Worm (Caenorhabditis elegans) whole organism, early embryonic: ENCODE measurements around the gene glt-1.

Experiments used
- ama-1 ChIP-seq: fragments of 150-350 bp; optimal IDR thresholded peaks from 2 replicates; lab custom pipeline; 2014
- ceh-36 ChIP-seq: sonication (generic microtip); optimal IDR thresholded peaks from 2 replicates; lab custom pipeline; 2016; ENCODE audit warnings: missing genetic modification characterization, inconsistent platforms, missing compliant biosample characterization
- ets-7 ChIP-seq: sonication (generic microtip); optimal IDR thresholded peaks from 2 replicates; lab custom pipeline; 2016; ENCODE audit warnings: missing genotype, missing genetic modification characterization, missing compliant biosample characterization
- flt-1 ChIP-seq: fragments of 200-800 bp; sonication (Bioruptor generic); IDR thresholded peaks from 2 replicates; pipeline ENCODE4 v1.3.6; 2022; ENCODE audit warnings: missing genetic modification characterization, missing compliant biosample characterization
- hmg-4 ChIP-seq: fragments of 200-800 bp; sonication (Bioruptor generic); optimal IDR thresholded peaks from 2 replicates; lab custom pipeline; 2018; ENCODE audit warnings: mild to moderate bottlenecking, missing genetic modification characterization, missing compliant biosample characterization
- pes-1 ChIP-seq: fragments of 200-800 bp; sonication (Bioruptor generic); IDR thresholded peaks from 2 replicates; pipeline ENCODE4 v1.3.6; 2022; ENCODE audit warnings: missing genetic modification reagents, missing genetic modification characterization, missing compliant biosample characterization
- tbx-37 ChIP-seq: fragments of 200-800 bp; sonication (Bioruptor generic); conservative IDR thresholded peaks from 2 replicates; pipeline ENCODE4 v1.3.6; 2022; ENCODE audit warnings: missing genetic modification reagents, missing genetic modification characterization, missing compliant biosample characterization

ce11 chrX:3505062-3505461 is 9.2 kb downstream of the glt-1 start:
- TF ChIP-seq ama-1 (lab: Kevin White, UChicago) (no peak), tbx-37 (no peak), hmg-4 (GFP tag; lab: Kevin White, UChicago) (no peak), flt-1 (GFP tag; lab: Robert Waterston, UW) (no peak), ceh-36 (no peak), pes-1 (no peak), ets-7 (tag; lab: Kevin White, UChicago) (no peak)
